Fruit fly (Drosophila melanogaster): ENCODE results near the gene mud.

The mud gene

DNA sequence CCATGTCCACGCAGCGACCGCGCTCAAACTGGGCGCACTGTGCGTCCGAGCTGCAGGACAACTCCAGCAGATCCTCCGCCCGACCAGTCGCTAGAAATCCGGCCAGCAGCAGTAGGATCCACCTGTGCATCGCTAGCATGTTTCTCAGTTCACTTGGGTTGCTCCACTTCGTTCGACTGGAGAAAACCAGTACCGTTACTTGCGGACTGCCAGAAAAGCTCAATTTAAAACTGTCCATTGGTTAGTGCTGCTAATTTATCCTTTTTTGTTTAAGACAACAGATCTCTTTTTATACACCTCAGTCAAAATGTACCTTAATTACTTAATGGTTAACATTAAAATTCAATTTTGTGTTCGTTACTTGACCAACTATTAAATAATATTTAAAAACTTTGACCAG is 21.9 kb upstream of the mud start, which contains the start of gene CG11674:
CG11674 (minus strand) TSS at position 215 of the 400 bp plus-strand sequence.
- TF ChIP-seq Asciz (GFP tag; optimal IDR thresholded peaks at IDR 0.05) (no peak), GATAe (GFP tag; conservative IDR thresholded peaks at IDR 0.05) (no peak), CG2875 (GFP tag; optimal IDR thresholded peaks at IDR 0.05) (no peak), Sox100B (GFP tag; optimal IDR thresholded peaks at IDR 0.05) (no peak), CG10462 (GFP tag; optimal IDR thresholded peaks at IDR 0.05) (no peak)

DNA sequence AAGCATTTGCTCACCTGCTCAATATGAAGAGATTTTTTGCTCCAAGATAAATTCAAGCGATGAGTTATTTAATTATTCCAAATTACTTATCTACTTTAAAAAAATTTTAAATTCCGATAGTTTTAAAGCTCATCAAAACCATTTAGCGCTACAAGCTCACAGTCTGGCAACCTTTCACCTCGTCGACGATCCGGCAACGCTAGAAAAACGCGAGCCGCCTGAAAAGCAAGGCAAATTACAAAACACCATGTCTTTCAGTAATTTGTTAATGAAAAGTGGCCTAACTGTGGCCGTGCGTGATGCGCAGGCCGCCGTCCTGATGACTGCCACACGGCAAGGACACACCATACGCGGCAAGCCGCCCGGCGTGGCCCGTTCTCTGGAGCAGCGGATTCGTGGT is 21.4 kb upstream of the mud start, which contains the start of gene mRpL38:
mRpL38 (plus strand) TSS at position 197 of the 400 bp plus-strand sequence.
- peak; percentile 88 for TF ChIP-seq Dp (GFP tag; optimal IDR thresholded peaks at IDR 0.05)
- TF ChIP-seq bsh (GFP tag; optimal IDR thresholded peaks at IDR 0.05) = no peak
- peak; percentile 79 for TF ChIP-seq MESR4 (GFP tag; optimal IDR thresholded peaks at IDR 0.05)
- no peak for TF ChIP-seq Ptx1 (GFP tag; IDR thresholded peaks at IDR 0.05)
- TF ChIP-seq CG3847 (GFP tag; IDR thresholded peaks at IDR 0.05) = peak; percentile 29; the same call in 1 of the 2 replicates
- TF ChIP-seq E2f2 (GFP tag; IDR thresholded peaks at IDR 0.05) = peak; percentile 92
- 0 out of 4 replicates have a peak, but pooled peaks have one; percentile 9 for TF ChIP-seq chinmo (GFP tag; IDR thresholded peaks at IDR 0.05; ENCODE audit: partially characterized antibody)
- no peak for TF ChIP-seq cato (GFP tag; optimal IDR thresholded peaks at IDR 0.05; ENCODE audit: borderline replicate concordance)
- TF ChIP-seq CTCF (GFP tag; optimal IDR thresholded peaks at IDR 0.05) = no peak
- peak; percentile 7 for TF ChIP-seq nerfin-1 (tag; optimal IDR thresholded peaks at IDR 0.05)
- TF ChIP-seq Pdp1 (GFP tag; optimal IDR thresholded peaks at IDR 0.05) = peak in 1 of 2 experiments; percentile 69
- peak; percentile 54 for TF ChIP-seq pzg (GFP tag; optimal IDR thresholded peaks at IDR 0.05)
- no peak for TF ChIP-seq ems (GFP tag; optimal IDR thresholded peaks at IDR 0.05)
- peak; percentile 27 for TF ChIP-seq CG13287 (GFP tag; IDR thresholded peaks at IDR 0.05; ENCODE audit: partially characterized antibody)
- TF ChIP-seq Dll (GFP tag; IDR thresholded peaks at IDR 0.05; ENCODE audit: partially characterized antibody) = 0 out of 4 replicates have a peak, but pooled peaks have one; percentile 27
- TF ChIP-seq CG10366 (GFP tag; IDR thresholded peaks at IDR 0.05) = no peak
- peak; percentile 36 for TF ChIP-seq trem (tag; optimal IDR thresholded peaks at IDR 0.05)
- TF ChIP-seq Opbp (GFP tag; IDR thresholded peaks at IDR 0.05; ENCODE audit: partially characterized antibody) = peak; percentile 30; the same call in 1 of the 3 replicates
- TF ChIP-seq lmd (GFP tag; IDR thresholded peaks at IDR 0.05) = no peak
- peak; percentile 49 for TF ChIP-seq BEAF-32 (GFP tag; optimal IDR thresholded peaks at IDR 0.05)
- no peak for TF ChIP-seq CG15514 (GFP tag; optimal IDR thresholded peaks at IDR 0.05)
- TF ChIP-seq YL-1 (GFP tag; optimal IDR thresholded peaks at IDR 0.05) = peak; percentile 52
- TF ChIP-seq Scr (GFP tag; IDR thresholded peaks at IDR 0.05; ENCODE audit: partially characterized antibody) = peak; percentile 17
- TF ChIP-seq Ets97D (GFP tag; optimal IDR thresholded peaks at IDR 0.05) = peak; percentile 18
- no peak for TF ChIP-seq CG5180 (GFP tag; optimal IDR thresholded peaks at IDR 0.05)
- TF ChIP-seq Dref (GFP tag; IDR thresholded peaks at IDR 0.05) = peak; percentile 66
- peak; percentile 41 for TF ChIP-seq stwl (tag; optimal IDR thresholded peaks at IDR 0.05)
- no peak for TF ChIP-seq ab (GFP tag; optimal IDR thresholded peaks at IDR 0.05)
- TF ChIP-seq MBD-R2 (GFP tag; IDR thresholded peaks at IDR 0.05) = peak; percentile 74
- no peak for TF ChIP-seq CG15073 (GFP tag; optimal IDR thresholded peaks at IDR 0.05)
- TF ChIP-seq CG42726 (GFP tag; IDR thresholded peaks at IDR 0.05; ENCODE audit: partially characterized antibody) = 0 out of 2 replicates have a peak, but pooled peaks have one; percentile 26
- no peak for TF ChIP-seq usp (GFP tag; optimal IDR thresholded peaks at IDR 0.05)
- TF ChIP-seq Sry-δ (GFP tag; optimal IDR thresholded peaks at IDR 0.05) = peak; percentile 12
- no peak for TF ChIP-seq hkb (optimal IDR thresholded peaks at IDR 0.05)
- TF ChIP-seq hkb (GFP tag; IDR thresholded peaks at IDR 0.05) = no peak
- TF ChIP-seq CG2116 (GFP tag; optimal IDR thresholded peaks at IDR 0.05) = peak; percentile 10
- TF ChIP-seq Med (GFP tag) = peak; percentile 31
- TF ChIP-seq CG4617 (GFP tag; optimal IDR thresholded peaks at IDR 0.05; ENCODE audit: borderline replicate concordance) = peak; percentile 63
- peak; percentile 5 for TF ChIP-seq gfzf (GFP tag; optimal IDR thresholded peaks at IDR 0.05)
- TF ChIP-seq CG14710 (tag; optimal IDR thresholded peaks at IDR 0.05) = peak; percentile 0

All from whole organism, embryonic.